Worm (Caenorhabditis elegans) whole organism, young adult: ENCODE data around the gene F49C5.10.

Experiments
- B0019.2 ChIP-seq: fragments of 200-800 bp; sonication (Bioruptor generic); conservative IDR thresholded peaks from 2 replicates; pipeline ENCODE4 v1.3.6; 2022; ENCODE audit warnings: missing genetic modification reagents, missing genetic modification characterization, missing compliant biosample characterization
- ama-1 ChIP-seq, 3 experiments: fragments of 150-350 bp in 1 of 3; sonication (generic microtip) in 2 of 3; optimal IDR thresholded peaks; 2 replicates each; lab custom pipeline; 2014 to 2018; ENCODE audit warnings: missing biosample characterization in 2 of 3, missing genetic modification characterization in 2 of 3, missing genetic modification reagents in 2 of 3
- attf-6 ChIP-seq: fragments of 200-800 bp; sonication (Bioruptor generic); IDR thresholded peaks from 2 replicates; pipeline ENCODE4 v1.3.6; 2022; ENCODE audit warnings: missing genetic modification reagents, missing genetic modification characterization, missing compliant biosample characterization
- ceh-58 ChIP-seq: fragments of 200-800 bp; sonication (Bioruptor generic); IDR thresholded peaks from 2 replicates; pipeline ENCODE4 v1.3.6; 2022; ENCODE audit warnings: missing genetic modification characterization, missing compliant biosample characterization
- let-526 ChIP-seq: fragments of 200-800 bp; sonication (Bioruptor generic); IDR thresholded peaks from 2 replicates; pipeline ENCODE4 v1.3.6; 2022; ENCODE audit warnings: missing genetic modification reagents, missing genetic modification characterization, missing compliant biosample characterization
- nfya-1 ChIP-seq: sonication (generic microtip); optimal IDR thresholded peaks from 2 replicates; lab custom pipeline; 2017; ENCODE audit warnings: antibody characterized with exemption, missing compliant biosample characterization, missing genetic modification characterization, borderline replicate concordance; ENCODE audit not compliant: insufficient read depth
- pha-4 ChIP-seq: fragments of 150-350 bp; sonication (generic microtip); optimal IDR thresholded peaks from 2 replicates; lab custom pipeline; 2014; ENCODE audit warnings: missing biosample characterization, missing genetic modification reagents, missing genetic modification characterization
- sdz-38 ChIP-seq: sonication (generic microtip); optimal IDR thresholded peaks from 2 replicates; lab custom pipeline; 2016; ENCODE audit warnings: missing genotype, missing genetic modification characterization, missing compliant biosample characterization
- zim-3 ChIP-seq: sonication (generic microtip); optimal IDR thresholded peaks from 2 replicates; lab custom pipeline; 2017; ENCODE audit warnings: mild to moderate bottlenecking, missing genetic modification characterization, moderate library complexity, missing compliant biosample characterization
- ztf-26 ChIP-seq: sonication (generic microtip); optimal IDR thresholded peaks from 2 replicates; lab custom pipeline; 2017; ENCODE audit warnings: missing genetic modification characterization, missing compliant biosample characterization

ce11 chrII:12573541-12573940 lies 27.0 kb downstream of the F49C5.10 start, which contains the start of gene Y38E10A.2:
- TF ChIP-seq let-526 (GFP tag; lab: Robert Waterston, UW) (no peak), ama-1 (optimal IDR thresholded peaks at IDR 0.05; lab: Kevin White, UChicago) (no peak), ama-1 (GFP tag; optimal IDR thresholded peaks at IDR 0.05; lab: Kevin White, UChicago) (no peak), pha-4 (tag; lab: Kevin White, UChicago) (no peak), ceh-58 (GFP tag; lab: Robert Waterston, UW) (no peak), nfya-1 (tag; lab: Kevin White, UChicago) (no peak), sdz-38 (tag; lab: Kevin White, UChicago) (no peak), ztf-26 (tag; lab: Kevin White, UChicago) (no peak), zim-3 (tag; lab: Kevin White, UChicago) (no peak), B0019.2 (GFP tag; lab: Robert Waterston, UW) (no peak), attf-6 (GFP tag; lab: Robert Waterston, UW) (no peak)
